Fruit fly (Drosophila melanogaster) whole organism, embryonic: Measurements from ENCODE around the gene Prx3.

ENCODE experiments used
- B-H2 ChIP-seq: fragments of 200-800 bp; sonication (Bioruptor generic); optimal IDR thresholded peaks from 2 replicates; lab custom pipeline; 2018; ENCODE audit warnings: missing biosample characterization, mild to moderate bottlenecking, missing genetic modification characterization
- Bdp1 ChIP-seq: fragments of 200-800 bp; sonication (Bioruptor generic); optimal IDR thresholded peaks from 3 replicates; lab custom pipeline; 2016; ENCODE audit warnings: missing biosample characterization, missing genetic modification characterization
- CG10431 ChIP-seq: fragments of 200-800 bp; sonication (Bioruptor generic); optimal IDR thresholded peaks from 3 replicates; lab custom pipeline; 2018; ENCODE audit warnings: missing biosample characterization, mild to moderate bottlenecking, missing genetic modification characterization
- CG10543 ChIP-seq: fragments of 200-800 bp; sonication (Bioruptor generic); optimal IDR thresholded peaks from 3 replicates; lab custom pipeline; 2017; ENCODE audit warnings: missing biosample characterization, mild to moderate bottlenecking, missing genetic modification characterization, moderate library complexity
- CG10565 ChIP-seq: fragments of 200-800 bp; sonication (Bioruptor generic); optimal IDR thresholded peaks from 3 replicates; lab custom pipeline; 2016; ENCODE audit warnings: missing biosample characterization, mild to moderate bottlenecking, missing genetic modification characterization
- CG10959 ChIP-seq: fragments of 200-800 bp; sonication (Bioruptor generic); IDR thresholded peaks from 2 replicates; pipeline ENCODE4 v1.3.6; 2022; ENCODE audit warnings: missing biosample characterization, missing genetic modification characterization
- CG11560 ChIP-seq: fragments of 200-800 bp; sonication (Bioruptor generic); IDR thresholded peaks from 3 replicates; pipeline ENCODE4 v1.3.6; 2022; ENCODE audit warnings: missing biosample characterization, missing genetic modification characterization
- CG11696 ChIP-seq: fragments of 200-800 bp; sonication (Bioruptor generic); IDR thresholded peaks from 2 replicates; pipeline ENCODE4 v1.3.6; 2022; ENCODE audit warnings: missing biosample characterization, missing genetic modification characterization
- CG11723 ChIP-seq: fragments of 200-800 bp; sonication (Bioruptor generic); optimal IDR thresholded peaks from 2 replicates; lab custom pipeline; 2017; ENCODE audit warnings: missing biosample characterization, mild to moderate bottlenecking, missing genetic modification characterization
- CG12744 ChIP-seq: fragments of 200-800 bp; sonication (Bioruptor generic); optimal IDR thresholded peaks from 2 replicates; lab custom pipeline; 2016; ENCODE audit warnings: missing biosample characterization, missing genetic modification characterization
- CG13123 ChIP-seq: fragments of 200-800 bp; sonication (Bioruptor generic); optimal IDR thresholded peaks from 2 replicates; lab custom pipeline; 2016; ENCODE audit warnings: missing biosample characterization, missing genetic modification characterization
- CG14860 ChIP-seq: fragments of 200-800 bp; sonication (Bioruptor generic); IDR thresholded peaks from 3 replicates; pipeline ENCODE4 v1.3.6; 2022; ENCODE audit warnings: missing biosample characterization, missing genetic modification characterization; ENCODE audit not compliant: partially characterized antibody
- CG17328 ChIP-seq: fragments of 200-800 bp; sonication (Bioruptor generic); IDR thresholded peaks from 2 replicates; pipeline ENCODE4 v1.3.6; 2022; ENCODE audit warnings: missing biosample characterization, missing genetic modification characterization
- CG17802 ChIP-seq: fragments of 200-800 bp; sonication (Bioruptor generic); optimal IDR thresholded peaks from 2 replicates; lab custom pipeline; 2018; ENCODE audit warnings: missing biosample characterization, mild to moderate bottlenecking, missing genetic modification characterization, moderate library complexity
- CG18011 ChIP-seq: fragments of 200-800 bp; sonication (Bioruptor generic); optimal IDR thresholded peaks from 2 replicates; lab custom pipeline; 2017; ENCODE audit warnings: missing biosample characterization, missing genetic modification characterization, mild to moderate bottlenecking, moderate library complexity, missing genotype
- CG30403 ChIP-seq: fragments of 200-800 bp; sonication (Bioruptor generic); optimal IDR thresholded peaks from 3 replicates; lab custom pipeline; 2016; ENCODE audit warnings: missing biosample characterization, missing genetic modification characterization
- CG31365 ChIP-seq: fragments of 200-800 bp; sonication (Bioruptor generic); optimal IDR thresholded peaks from 2 replicates; lab custom pipeline; 2018; ENCODE audit warnings: missing biosample characterization, mild to moderate bottlenecking, missing genetic modification characterization
- CG31441 ChIP-seq: fragments of 200-800 bp; sonication (Bioruptor generic); IDR thresholded peaks from 2 replicates; pipeline ENCODE4 v1.3.6; 2022; ENCODE audit warnings: missing biosample characterization, missing genetic modification characterization
- CG4404 ChIP-seq: fragments of 200-800 bp; sonication (Bioruptor generic); IDR thresholded peaks from 2 replicates; pipeline ENCODE4 v1.3.6; 2022; ENCODE audit warnings: missing biosample characterization, missing genetic modification characterization
- CG5245 ChIP-seq: fragments of 200-800 bp; sonication (Bioruptor generic); optimal IDR thresholded peaks from 3 replicates; lab custom pipeline; 2016; ENCODE audit warnings: missing biosample characterization, missing genetic modification characterization
- CG6654 ChIP-seq: fragments of 200-800 bp; sonication (Bioruptor generic); optimal IDR thresholded peaks from 2 replicates; lab custom pipeline; 2017; ENCODE audit warnings: missing biosample characterization, mild to moderate bottlenecking, missing genetic modification characterization
- CG7786 ChIP-seq: fragments of 200-800 bp; sonication (Bioruptor generic); optimal IDR thresholded peaks from 2 replicates; lab custom pipeline; 2016; ENCODE audit warnings: missing biosample characterization, missing genetic modification characterization
- CG8290 ChIP-seq, 3 experiments: fragments of 200-800 bp; sonication (Bioruptor generic); optimal IDR thresholded peaks; 2 replicates each; lab custom pipeline; 2016 to 2019; ENCODE audit warnings: missing biosample characterization in 3 of 3, missing genetic modification characterization in 3 of 3, mild to moderate bottlenecking in 2 of 3, moderate library complexity in 1 of 3
- Camta ChIP-seq: fragments of 200-800 bp; sonication (Bioruptor generic); optimal IDR thresholded peaks from 2 replicates; lab custom pipeline; 2016; ENCODE audit warnings: missing biosample characterization, missing genetic modification characterization
- D19B ChIP-seq: fragments of 200-800 bp; sonication (Bioruptor generic); optimal IDR thresholded peaks from 2 replicates; lab custom pipeline; 2017; ENCODE audit warnings: missing biosample characterization, mild to moderate bottlenecking, missing genetic modification characterization
- Dip3 ChIP-seq: fragments of 200-800 bp; sonication (Bioruptor generic); optimal IDR thresholded peaks from 3 replicates; lab custom pipeline; 2016; ENCODE audit warnings: missing biosample characterization, missing genetic modification characterization
- ERR ChIP-seq: fragments of 200-800 bp; sonication (Bioruptor generic); optimal IDR thresholded peaks from 2 replicates; lab custom pipeline; 2016; ENCODE audit warnings: missing biosample characterization, missing genetic modification characterization
- Ets97D ChIP-seq: fragments of 200-800 bp; sonication (Bioruptor generic); optimal IDR thresholded peaks from 3 replicates; lab custom pipeline; 2016; ENCODE audit warnings: missing biosample characterization, missing genetic modification characterization
- Lim3 ChIP-seq: fragments of 200-800 bp; sonication (Bioruptor generic); IDR thresholded peaks from 2 replicates; pipeline ENCODE4 v1.3.6; 2022; ENCODE audit warnings: missing biosample characterization, missing genetic modification characterization
- MTF-1 ChIP-seq: fragments of 200-800 bp; sonication (Bioruptor generic); optimal IDR thresholded peaks from 2 replicates; lab custom pipeline; 2018; ENCODE audit warnings: missing biosample characterization, mild to moderate bottlenecking, missing genetic modification characterization, borderline replicate concordance
- Nf-YC ChIP-seq: fragments of 200-800 bp; optimal IDR thresholded peaks from 3 replicates; lab custom pipeline; 2019; ENCODE audit warnings: missing biosample characterization, mild to moderate bottlenecking, missing genetic modification characterization, moderate library complexity
- Rx ChIP-seq: fragments of 200-800 bp; sonication (Bioruptor generic); IDR thresholded peaks from 2 replicates; pipeline ENCODE4 v1.3.6; 2022; ENCODE audit warnings: missing biosample characterization, missing genetic modification characterization
- Sry-β ChIP-seq: fragments of 200-800 bp; sonication (Bioruptor generic); optimal IDR thresholded peaks from 2 replicates; lab custom pipeline; 2018; ENCODE audit warnings: missing biosample characterization, mild to moderate bottlenecking, missing genetic modification characterization, moderate library complexity
- bab2 ChIP-seq: fragments of 200-800 bp; sonication (Bioruptor generic); optimal IDR thresholded peaks from 2 replicates; lab custom pipeline; 2016; ENCODE audit warnings: missing biosample characterization, missing genetic modification characterization
- bcd ChIP-seq: fragments of 200-800 bp; sonication (Bioruptor generic); optimal IDR thresholded peaks from 2 replicates; lab custom pipeline; 2017; ENCODE audit warnings: missing biosample characterization, mild to moderate bottlenecking, missing genetic modification characterization
- cad ChIP-seq: fragments of >200 bp; optimal IDR thresholded peaks from 2 replicates; lab custom pipeline; 2017; ENCODE audit warnings: missing biosample characterization, missing genetic modification characterization
- cato ChIP-seq: fragments of 200-800 bp; sonication (Bioruptor generic); optimal IDR thresholded peaks from 2 replicates; lab custom pipeline; 2016; ENCODE audit warnings: missing biosample characterization, missing genetic modification characterization, borderline replicate concordance
- fu2 ChIP-seq: fragments of 200-800 bp; sonication (Bioruptor generic); optimal IDR thresholded peaks from 2 replicates; lab custom pipeline; 2016; ENCODE audit warnings: missing biosample characterization, missing genetic modification characterization
- gce ChIP-seq: fragments of 200-800 bp; sonication (Bioruptor generic); IDR thresholded peaks from 3 replicates; pipeline ENCODE4 v1.3.6; 2022; ENCODE audit warnings: missing biosample characterization, missing genetic modification characterization
- nmo ChIP-seq: fragments of 200-800 bp; sonication (Bioruptor generic); optimal IDR thresholded peaks from 2 replicates; lab custom pipeline; 2018; ENCODE audit warnings: missing biosample characterization, mild to moderate bottlenecking, missing genetic modification characterization, moderate library complexity
- odd ChIP-seq: fragments of 200-800 bp; sonication (Bioruptor generic); optimal IDR thresholded peaks from 2 replicates; lab custom pipeline; 2017; ENCODE audit warnings: missing biosample characterization, mild to moderate bottlenecking, missing genetic modification characterization
- pfk ChIP-seq: fragments of 200-800 bp; sonication (Bioruptor generic); optimal IDR thresholded peaks from 2 replicates; lab custom pipeline; 2018; ENCODE audit warnings: missing biosample characterization, mild to moderate bottlenecking, missing genetic modification characterization, moderate library complexity
- scrt ChIP-seq: fragments of 200-800 bp; sonication (Bioruptor generic); optimal IDR thresholded peaks from 2 replicates; lab custom pipeline; 2018; ENCODE audit warnings: missing biosample characterization, mild to moderate bottlenecking, missing genetic modification characterization, moderate library complexity
- sd ChIP-seq: fragments of 200-800 bp; sonication (Bioruptor generic); optimal IDR thresholded peaks from 3 replicates; lab custom pipeline; 2018; ENCODE audit warnings: missing biosample characterization, mild to moderate bottlenecking, missing genetic modification characterization, moderate library complexity
- sens-2 ChIP-seq: fragments of 200-800 bp; sonication (Bioruptor generic); IDR thresholded peaks from 2 replicates; pipeline ENCODE4 v1.3.6; 2022; ENCODE audit warnings: missing biosample characterization, missing genetic modification characterization
- sim ChIP-seq: fragments of 200-800 bp; sonication (Bioruptor generic); IDR thresholded peaks from 2 replicates; pipeline ENCODE4 v1.3.6; 2022; ENCODE audit warnings: missing biosample characterization, missing genetic modification characterization
- tna ChIP-seq: fragments of 200-800 bp; sonication (Bioruptor generic); IDR thresholded peaks from 2 replicates; pipeline ENCODE4 v1.3.6; 2022; ENCODE audit warnings: missing biosample characterization, missing genetic modification characterization; ENCODE audit not compliant: partially characterized antibody
- vnd ChIP-seq: fragments of 200-800 bp; sonication (Bioruptor generic); IDR thresholded peaks from 3 replicates; pipeline ENCODE4 v1.3.6; 2022; ENCODE audit warnings: missing biosample characterization, missing genetic modification characterization; ENCODE audit not compliant: partially characterized antibody
- wek ChIP-seq: fragments of 200-800 bp; sonication (Bioruptor generic); optimal IDR thresholded peaks from 3 replicates; lab custom pipeline; 2018; ENCODE audit warnings: missing biosample characterization, mild to moderate bottlenecking, missing genetic modification characterization, moderate library complexity

Prx3 gene

DNA sequence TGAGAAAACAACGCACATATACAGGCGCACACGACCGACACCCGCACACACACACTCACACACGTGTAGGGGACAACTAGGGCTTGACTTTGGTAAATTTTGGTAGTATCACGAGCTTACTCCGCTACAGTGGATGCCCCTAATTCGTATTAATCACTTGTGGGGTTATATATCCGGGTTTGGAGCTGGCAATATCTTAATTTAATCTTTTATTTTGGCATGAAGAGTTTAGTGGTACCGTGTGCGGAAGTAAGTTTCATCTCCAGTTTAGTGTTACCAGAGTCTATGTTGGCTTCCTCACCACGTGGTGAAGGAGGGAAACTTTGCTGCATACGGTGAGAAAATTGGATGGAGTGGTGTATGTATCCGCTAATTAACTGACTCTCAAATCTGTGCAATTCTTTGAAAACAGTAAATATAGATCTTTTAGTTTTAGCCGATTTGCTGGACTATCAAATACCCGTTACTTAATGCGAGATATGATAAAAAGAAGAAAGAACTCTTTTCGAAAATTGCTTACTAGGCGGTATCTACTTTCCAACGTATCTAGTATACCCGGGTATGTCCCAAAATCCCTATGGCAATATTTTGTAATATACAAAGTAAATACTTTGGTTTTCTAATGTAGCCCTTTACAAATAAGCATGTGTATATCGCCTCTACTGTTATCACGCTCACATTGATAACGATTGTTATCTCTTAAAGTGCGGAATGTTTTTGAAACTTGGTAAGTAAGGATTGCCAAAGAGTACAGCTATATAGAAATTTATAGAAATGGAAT, 11.8 kb downstream of the Prx3 start, which contains the start of the genes CG5823 and P5cr-2 (continued):
- peak; percentile 17 for TF ChIP-seq Bdp1 (GFP tag; lab: Kevin White, UChicago)
- TF ChIP-seq pfk (GFP tag; lab: Kevin White, UChicago), result peak; percentile 52
- TF ChIP-seq CG11696 (GFP tag; lab: Robert Waterston, UW), result no peak
- TF ChIP-seq Camta (GFP tag; lab: Kevin White, UChicago), result peak; percentile 48
- TF ChIP-seq B-H2, result peak; percentile 38
- peak; percentile 75 for TF ChIP-seq CG7786
- TF ChIP-seq vnd (GFP tag; lab: Robert Waterston, UW), result 0 out of 3 replicates have a peak, but pooled peaks have one; percentile 44
- peak; percentile 59 for TF ChIP-seq nmo (GFP tag; lab: Kevin White, UChicago)
- peak; percentile 43 for TF ChIP-seq odd
- TF ChIP-seq Ets97D (GFP tag; lab: Kevin White, UChicago), result peak; percentile 86
- TF ChIP-seq CG17328, result peak; percentile 56
- no peak for TF ChIP-seq CG6654
- peak; percentile 81 for TF ChIP-seq CG13123
- TF ChIP-seq Nf-YC (tag; lab: Kevin White, UChicago), result peak; percentile 13
- TF ChIP-seq CG4404 (GFP tag; lab: Robert Waterston, UW), result no peak
- no peak for TF ChIP-seq CG10565 (GFP tag; lab: Kevin White, UChicago)
- peak; percentile 7 for TF ChIP-seq CG8290 (GFP tag; optimal IDR thresholded peaks at IDR 0.05; lab: Kevin White, UChicago)
- TF ChIP-seq CG8290 (tag; optimal IDR thresholded peaks at IDR 0.05; lab: Kevin White, UChicago), result peak; percentile 76 to 79
- peak; percentile 15 for TF ChIP-seq CG10543
- no peak for TF ChIP-seq CG31441 (GFP tag; lab: Robert Waterston, UW)
- TF ChIP-seq bcd (GFP tag; lab: Kevin White, UChicago), result peak; percentile 49
- TF ChIP-seq cato, result no peak
- TF ChIP-seq sd (tag; lab: Kevin White, UChicago), result peak; percentile 93
- TF ChIP-seq CG18011, result peak; percentile 39
- peak; percentile 33 for TF ChIP-seq wek (GFP tag; lab: Kevin White, UChicago)
- peak; percentile 60 for TF ChIP-seq sens-2 (GFP tag; lab: Robert Waterston, UW)
- TF ChIP-seq CG10431 (GFP tag; lab: Kevin White, UChicago), result peak; percentile 71
- TF ChIP-seq Lim3, result no peak
- TF ChIP-seq D19B, result peak; percentile 70
- TF ChIP-seq CG10959 (GFP tag; lab: Robert Waterston, UW), result no peak
- peak; percentile 62 for TF ChIP-seq CG12744 (GFP tag; lab: Kevin White, UChicago)
- TF ChIP-seq cad (GFP tag; lab: Kevin White, UChicago), result no peak
- TF ChIP-seq sim (GFP tag; lab: Robert Waterston, UW), result no peak
- peak; percentile 51 for TF ChIP-seq Dip3
- no peak for TF ChIP-seq Sry-β (GFP tag; lab: Kevin White, UChicago)
- peak; percentile 5 for TF ChIP-seq CG17802 (tag; lab: Kevin White, UChicago)
- peak; percentile 55 for TF ChIP-seq CG31365 (tag; lab: Kevin White, UChicago)
- TF ChIP-seq tna (GFP tag; lab: Robert Waterston, UW), result no peak
- TF ChIP-seq fu2, result peak; percentile 67
- no peak for TF ChIP-seq gce (GFP tag; lab: Robert Waterston, UW)
- TF ChIP-seq CG14860 (GFP tag; lab: Robert Waterston, UW), result no peak
- TF ChIP-seq Rx (GFP tag; lab: Robert Waterston, UW), result no peak
- peak; percentile 48; the same call in 2 of the 3 replicates for TF ChIP-seq CG11560 (tag; lab: Robert Waterston, UW)
- TF ChIP-seq bab2 (GFP tag; lab: Kevin White, UChicago), result peak; percentile 89
- peak; percentile 69 for TF ChIP-seq MTF-1 (GFP tag; lab: Kevin White, UChicago)
- no peak for TF ChIP-seq ERR (GFP tag; lab: Kevin White, UChicago)
- TF ChIP-seq CG30403, result peak; percentile 6
- peak; percentile 28 for TF ChIP-seq scrt
- no peak for TF ChIP-seq CG5245
- TF ChIP-seq CG11723 (GFP tag; lab: Kevin White, UChicago), result peak; percentile 24
